Worm (Caenorhabditis elegans) whole organism, L4 larva: ENCODE measurements around the gene F41G3.6.

Experiments
- D1046.2 ChIP-seq: fragments of 200-800 bp; sonication (Bioruptor generic); IDR thresholded peaks from 2 replicates; pipeline ENCODE4 v1.3.6; 2022; ENCODE audit warnings: missing genetic modification characterization, missing compliant biosample characterization
- F10B5.3 ChIP-seq: sonication (generic microtip); optimal IDR thresholded peaks from 2 replicates; lab custom pipeline; 2016; ENCODE audit warnings: mild to moderate bottlenecking, missing genetic modification characterization, missing compliant biosample characterization
- F26F4.8 ChIP-seq: fragments of 200-800 bp; sonication (Bioruptor generic); conservative IDR thresholded peaks from 2 replicates; pipeline ENCODE4 v1.3.6; 2022; ENCODE audit warnings: missing genetic modification characterization, missing compliant biosample characterization
- F37D6.2 ChIP-seq: sonication (generic microtip); optimal IDR thresholded peaks from 2 replicates; lab custom pipeline; 2016; ENCODE audit warnings: mild to moderate bottlenecking, missing genetic modification characterization, missing compliant biosample characterization
- F44E2.7 ChIP-seq: fragments of 200-800 bp; sonication (Bioruptor generic); IDR thresholded peaks from 2 replicates; pipeline ENCODE4 v2.1.2; 2022; ENCODE audit warnings: missing genetic modification characterization, missing compliant biosample characterization
- T26A8.4 ChIP-seq: fragments of 200-800 bp; sonication (Bioruptor generic); IDR thresholded peaks from 2 replicates; pipeline ENCODE4 v1.3.6; 2022; ENCODE audit warnings: missing genetic modification characterization, missing compliant biosample characterization
- Y105C5A.15 ChIP-seq: fragments of 200-800 bp; sonication (Bioruptor generic); IDR thresholded peaks from 2 replicates; pipeline ENCODE4 v1.3.6; 2022; ENCODE audit warnings: missing genetic modification characterization, missing compliant biosample characterization
- Y5F2A.4 ChIP-seq: fragments of 200-800 bp; sonication (Bioruptor generic); optimal IDR thresholded peaks from 2 replicates; lab custom pipeline; 2018; ENCODE audit warnings: mild to moderate bottlenecking, missing genetic modification characterization, missing compliant biosample characterization
- Y75B8A.6 ChIP-seq: fragments of 200-800 bp; sonication (Bioruptor generic); IDR thresholded peaks from 2 replicates; pipeline ENCODE4 v1.3.6; 2022; ENCODE audit warnings: missing genetic modification reagents, missing genetic modification characterization, missing compliant biosample characterization
- ZK337.2 ChIP-seq: fragments of 200-800 bp; sonication (Bioruptor generic); IDR thresholded peaks from 2 replicates; pipeline ENCODE4 v1.3.6; 2022; ENCODE audit warnings: missing genetic modification reagents, missing genetic modification characterization, missing compliant biosample characterization
- ZK546.5 ChIP-seq, 2 experiments: sonication (generic microtip); optimal IDR thresholded peaks; 2 replicates each; lab custom pipeline; 2017; ENCODE audit warnings: missing biosample characterization in 2 of 2, missing genetic modification characterization in 2 of 2
- aly-2 ChIP-seq: sonication (generic microtip); optimal IDR thresholded peaks from 2 replicates; lab custom pipeline; 2018; ENCODE audit warnings: missing biosample characterization, missing genetic modification characterization
- attf-4 ChIP-seq: sonication (generic microtip); optimal IDR thresholded peaks from 3 replicates; lab custom pipeline; 2017; ENCODE audit warnings: missing biosample characterization, missing genetic modification characterization
- ceh-20 ChIP-seq: fragments of 200-800 bp; sonication (Bioruptor generic); IDR thresholded peaks from 2 replicates; pipeline ENCODE4 v1.3.6; 2022; ENCODE audit warnings: missing genetic modification reagents, missing genetic modification characterization, missing compliant biosample characterization
- ceh-44 ChIP-seq: fragments of 200-800 bp; sonication (Bioruptor generic); IDR thresholded peaks from 2 replicates; pipeline ENCODE4 v1.3.6; 2022; ENCODE audit warnings: missing genetic modification reagents, missing genetic modification characterization, missing compliant biosample characterization
- ceh-62 ChIP-seq: sonication (generic microtip); optimal IDR thresholded peaks from 2 replicates; lab custom pipeline; 2017; ENCODE audit warnings: missing biosample characterization, missing genetic modification characterization
- ceh-82 ChIP-seq: sonication (generic microtip); optimal IDR thresholded peaks from 2 replicates; lab custom pipeline; 2017; ENCODE audit warnings: missing biosample characterization, missing genetic modification characterization
- cey-2 ChIP-seq: sonication (generic microtip); optimal IDR thresholded peaks from 3 replicates; lab custom pipeline; 2017; ENCODE audit warnings: missing genetic modification characterization, mild to moderate bottlenecking, missing compliant biosample characterization, antibody characterized with exemption, borderline replicate concordance; ENCODE audit not compliant: insufficient read depth
- daf-16 ChIP-seq, 3 experiments: sonication (generic microtip); optimal IDR thresholded peaks; 2 replicates each; lab custom pipeline; 2016 to 2017; ENCODE audit warnings: missing genetic modification characterization in 3 of 3, missing genetic modification reagents in 3 of 3, mild to moderate bottlenecking in 2 of 3, missing compliant biosample characterization in 2 of 3, missing biosample characterization in 1 of 3, moderate library complexity in 1 of 3
- daf-19 ChIP-seq: fragments of 200-800 bp; sonication (Bioruptor generic); conservative IDR thresholded peaks from 2 replicates; pipeline ENCODE4 v1.3.6; 2022; ENCODE audit warnings: missing genetic modification characterization, missing compliant biosample characterization
- dpl-1 ChIP-seq: fragments of 150-350 bp; optimal IDR thresholded peaks from 2 replicates; lab custom pipeline; 2014; ENCODE audit warnings: missing biosample characterization, missing genetic modification reagents, missing genetic modification characterization
- dve-1 ChIP-seq: sonication (generic microtip); optimal IDR thresholded peaks from 2 replicates; lab custom pipeline; 2017; ENCODE audit warnings: antibody characterized with exemption, mild to moderate bottlenecking, missing genetic modification characterization, missing compliant biosample characterization; ENCODE audit not compliant: insufficient read depth
- egl-27 ChIP-seq: sonication (generic microtip); optimal IDR thresholded peaks from 3 replicates; lab custom pipeline; 2017; ENCODE audit warnings: missing biosample characterization, missing genetic modification reagents, missing genetic modification characterization
- egl-43 ChIP-seq: fragments of 200-800 bp; sonication (Bioruptor generic); IDR thresholded peaks from 2 replicates; pipeline ENCODE4 v1.3.6; 2022; ENCODE audit warnings: missing genetic modification reagents, missing genetic modification characterization, missing compliant biosample characterization
- gei-8 ChIP-seq: fragments of 200-800 bp; sonication (Bioruptor generic); optimal IDR thresholded peaks from 2 replicates; lab custom pipeline; 2018; ENCODE audit warnings: mild to moderate bottlenecking, missing genetic modification characterization, missing compliant biosample characterization
- hif-1 ChIP-seq, 2 experiments: sonication (generic microtip); optimal IDR thresholded peaks; 2 replicates each; lab custom pipeline; 2016 to 2017; ENCODE audit warnings: missing compliant biosample characterization in 2 of 2, missing genetic modification characterization in 2 of 2, missing genetic modification reagents in 2 of 2, missing genotype in 2 of 2, mild to moderate bottlenecking in 1 of 2
- hlh-11 ChIP-seq: fragments of 200-800 bp; sonication (Bioruptor generic); optimal IDR thresholded peaks from 2 replicates; lab custom pipeline; 2018; ENCODE audit warnings: mild to moderate bottlenecking, missing genetic modification characterization, missing compliant biosample characterization
- hmg-1.1 ChIP-seq: fragments of 200-800 bp; sonication (Bioruptor generic); IDR thresholded peaks from 2 replicates; pipeline ENCODE4 v1.3.6; 2022; ENCODE audit warnings: missing genetic modification reagents, missing genetic modification characterization, missing compliant biosample characterization
- lim-7 ChIP-seq: fragments of 200-800 bp; sonication (Bioruptor generic); IDR thresholded peaks from 2 replicates; pipeline ENCODE4 v1.3.6; 2022; ENCODE audit warnings: missing genetic modification characterization, missing compliant biosample characterization
- lin-13 ChIP-seq: fragments of 150-350 bp; optimal IDR thresholded peaks from 2 replicates; lab custom pipeline; 2014; ENCODE audit warnings: missing biosample characterization, missing genetic modification reagents, missing genetic modification characterization
- lin-15B ChIP-seq: fragments of 150-350 bp; sonication (generic microtip); optimal IDR thresholded peaks from 3 replicates; lab custom pipeline; 2014; ENCODE audit warnings: missing biosample characterization, missing genetic modification characterization
- lin-39 ChIP-seq: fragments of 150-350 bp; optimal IDR thresholded peaks from 2 replicates; lab custom pipeline; 2014; ENCODE audit warnings: missing biosample characterization, missing genetic modification reagents, missing genetic modification characterization
- lir-3 ChIP-seq: sonication (generic microtip); optimal IDR thresholded peaks from 2 replicates; lab custom pipeline; 2016; ENCODE audit warnings: mild to moderate bottlenecking, missing genetic modification characterization, missing compliant biosample characterization
- madf-9 ChIP-seq: fragments of 200-800 bp; sonication (Bioruptor generic); conservative IDR thresholded peaks from 2 replicates; pipeline ENCODE4 v1.3.6; 2022; ENCODE audit warnings: missing genetic modification reagents, missing genetic modification characterization, missing compliant biosample characterization
- mdl-1 ChIP-seq, 2 experiments: fragments of 150-350 bp in 1 of 2; sonication (generic microtip) in 1 of 2; optimal IDR thresholded peaks; 2 replicates each; lab custom pipeline; 2014 to 2017; ENCODE audit warnings: missing biosample characterization in 2 of 2, missing genetic modification characterization in 2 of 2
- mep-1 ChIP-seq: fragments of 150-350 bp; sonication (generic microtip); optimal IDR thresholded peaks from 3 replicates; lab custom pipeline; 2014; ENCODE audit warnings: missing biosample characterization, missing genetic modification characterization
- mes-2 ChIP-seq: sonication (generic microtip); optimal IDR thresholded peaks from 2 replicates; lab custom pipeline; 2016; ENCODE audit warnings: missing genotype, mild to moderate bottlenecking, missing genetic modification characterization, missing compliant biosample characterization; ENCODE audit not compliant: poor library complexity, severe bottlenecking
- nhr-102 ChIP-seq: sonication (generic microtip); optimal IDR thresholded peaks from 2 replicates; lab custom pipeline; 2016; ENCODE audit warnings: mild to moderate bottlenecking, missing genetic modification characterization, moderate library complexity, missing compliant biosample characterization
- nhr-11 ChIP-seq: fragments of 150-350 bp; optimal IDR thresholded peaks from 2 replicates; lab custom pipeline; 2014; ENCODE audit warnings: missing biosample characterization, missing genetic modification characterization
- nhr-25 ChIP-seq: sonication (generic microtip); optimal IDR thresholded peaks from 2 replicates; lab custom pipeline; 2017; ENCODE audit warnings: missing genetic modification characterization, mild to moderate bottlenecking, missing compliant biosample characterization, antibody characterized with exemption, moderate library complexity, borderline replicate concordance; ENCODE audit not compliant: insufficient read depth
- nhr-41 ChIP-seq: fragments of 200-800 bp; sonication (Bioruptor generic); IDR thresholded peaks from 2 replicates; pipeline ENCODE4 v1.3.6; 2022; ENCODE audit warnings: missing genetic modification reagents, missing genetic modification characterization, missing compliant biosample characterization
- nhr-48 ChIP-seq: sonication (generic microtip); optimal IDR thresholded peaks from 2 replicates; lab custom pipeline; 2016; ENCODE audit warnings: mild to moderate bottlenecking, missing genetic modification characterization, missing compliant biosample characterization
- nhr-76 ChIP-seq: fragments of 150-350 bp; optimal IDR thresholded peaks from 2 replicates; lab custom pipeline; 2014; ENCODE audit warnings: missing biosample characterization, missing genetic modification characterization
- pqm-1 ChIP-seq: sonication (generic microtip); optimal IDR thresholded peaks from 2 replicates; lab custom pipeline; 2017; ENCODE audit warnings: missing biosample characterization, missing genetic modification characterization
- set-16 ChIP-seq: fragments of 200-800 bp; sonication (Bioruptor generic); IDR thresholded peaks from 2 replicates; pipeline ENCODE4 v1.3.6; 2022; ENCODE audit warnings: missing genetic modification reagents, missing genetic modification characterization, missing compliant biosample characterization
- spr-1 ChIP-seq: sonication (generic microtip); optimal IDR thresholded peaks from 2 replicates; lab custom pipeline; 2016; ENCODE audit warnings: mild to moderate bottlenecking, missing genetic modification characterization, missing compliant biosample characterization
- unc-130 ChIP-seq: sonication (generic microtip); optimal IDR thresholded peaks from 2 replicates; lab custom pipeline; 2016; ENCODE audit warnings: missing genetic modification reagents, missing genetic modification characterization, missing compliant biosample characterization
- unc-39 ChIP-seq: sonication (generic microtip); optimal IDR thresholded peaks from 2 replicates; lab custom pipeline; 2017; ENCODE audit warnings: missing biosample characterization, missing genetic modification characterization
- vab-7 ChIP-seq: fragments of 200-800 bp; sonication (Bioruptor generic); IDR thresholded peaks from 2 replicates; pipeline ENCODE4 v1.3.6; 2022; ENCODE audit warnings: missing genetic modification reagents, missing genetic modification characterization, missing compliant biosample characterization
- zag-1 ChIP-seq: fragments of 150-350 bp; optimal IDR thresholded peaks from 2 replicates; lab custom pipeline; 2014; ENCODE audit warnings: missing biosample characterization, missing genetic modification characterization
- zfp-2 ChIP-seq: sonication (generic microtip); optimal IDR thresholded peaks from 2 replicates; lab custom pipeline; 2016; ENCODE audit warnings: mild to moderate bottlenecking, missing genetic modification characterization, missing compliant biosample characterization

The F41G3.6 gene

DNA sequence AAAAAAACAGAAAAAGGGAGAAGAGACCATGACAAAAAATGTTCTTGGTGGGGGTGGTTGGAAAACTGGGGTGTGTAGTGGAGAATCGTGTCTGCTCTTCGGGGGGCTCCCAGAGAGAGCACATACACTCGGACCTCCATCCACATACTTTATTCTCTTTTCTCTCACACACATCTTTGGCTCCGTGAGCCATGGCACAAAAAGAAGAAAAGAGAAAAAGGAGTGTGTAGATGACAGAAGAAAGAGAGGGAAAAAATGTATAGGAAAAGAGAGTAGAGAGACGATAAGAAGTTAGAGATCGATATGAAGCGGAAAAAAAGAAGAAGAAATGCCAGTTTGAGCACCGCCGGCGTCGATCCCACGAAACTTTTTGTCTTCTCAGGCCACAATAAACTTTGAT, 33.7 kb upstream of the F41G3.6 start (continued):
- TF ChIP-seq egl-27 (no peak), mep-1 (tag; lab: Kevin White, UChicago) (peak; percentile 77), ceh-44 (GFP tag; lab: Robert Waterston, UW) (no peak), attf-4 (no peak), madf-9 (no peak), lin-13 (GFP tag; lab: Kevin White, UChicago) (no peak), hmg-1.1 (GFP tag; lab: Robert Waterston, UW) (peak; percentile 54), mdl-1 (tag; optimal IDR thresholded peaks at IDR 0.05; lab: Kevin White, UChicago) (no peak), Y105C5A.15 (GFP tag; lab: Robert Waterston, UW) (no peak), D1046.2 (GFP tag; lab: Robert Waterston, UW) (no peak), zag-1 (tag; lab: Kevin White, UChicago) (no peak), F10B5.3 (tag; lab: Kevin White, UChicago) (no peak), Y5F2A.4 (GFP tag; lab: Kevin White, UChicago) (no peak), lin-39 (no peak), nhr-102 (tag; lab: Kevin White, UChicago) (no peak), lir-3 (tag; lab: Kevin White, UChicago) (no peak), nhr-76 (tag; lab: Kevin White, UChicago) (no peak), ZK546.5 (tag; optimal IDR thresholded peaks at IDR 0.05; lab: Kevin White, UChicago) (no peak), T26A8.4 (GFP tag; lab: Robert Waterston, UW) (no peak), nhr-11 (tag; lab: Kevin White, UChicago) (peak; percentile 47), lin-15B (tag; lab: Kevin White, UChicago) (no peak), Y75B8A.6 (GFP tag; lab: Robert Waterston, UW) (no peak), nhr-48 (tag; lab: Kevin White, UChicago) (no peak), ceh-82 (no peak), daf-16 (GFP tag; optimal IDR thresholded peaks at IDR 0.05; lab: Kevin White, UChicago) (no peak), daf-16 (tag; optimal IDR thresholded peaks at IDR 0.05; lab: Kevin White, UChicago) (no peak), dpl-1 (GFP tag; lab: Kevin White, UChicago) (no peak), zfp-2 (tag; lab: Kevin White, UChicago) (no peak), mes-2 (tag; lab: Kevin White, UChicago) (no peak), ZK337.2 (GFP tag; lab: Robert Waterston, UW) (0 out of 2 replicates have a peak, but pooled peaks have one; percentile 12), hif-1 (tag; optimal IDR thresholded peaks at IDR 0.05; lab: Kevin White, UChicago) (no peak), unc-39 (tag; lab: Kevin White, UChicago) (no peak), vab-7 (GFP tag; lab: Robert Waterston, UW) (no peak), cey-2 (no peak), daf-19 (GFP tag; lab: Robert Waterston, UW) (no peak), F26F4.8 (no peak), gei-8 (GFP tag; lab: Kevin White, UChicago) (no peak), aly-2 (tag; lab: Kevin White, UChicago) (no peak), pqm-1 (tag; lab: Kevin White, UChicago) (no peak), lim-7 (GFP tag; lab: Robert Waterston, UW) (no peak), ceh-62 (tag; lab: Kevin White, UChicago) (no peak), egl-43 (GFP tag; lab: Robert Waterston, UW) (no peak), nhr-41 (GFP tag; lab: Robert Waterston, UW) (no peak), ceh-20 (peak; percentile 59; the same call in 1 of the 2 replicates), F44E2.7 (GFP tag; lab: Robert Waterston, UW) (no peak), F37D6.2 (tag; lab: Kevin White, UChicago) (no peak), spr-1 (no peak), unc-130 (GFP tag; lab: Kevin White, UChicago) (no peak), set-16 (no peak), dve-1 (tag; lab: Kevin White, UChicago) (no peak), hlh-11 (no peak), nhr-25 (no peak)
